Fruit fly (Drosophila melanogaster): Measurements from ENCODE around the gene Lectin-galC1.
A peak's percentile ranks its signal among the peaks of the same experiment; 100 is the strongest.

Gene Lectin-galC1

dm6 chr2L:19393703-19394210, 23.5 kb upstream of the Lectin-galC1 start, which contains the start of gene CG31798 (continued):
- TF ChIP-seq CG18262 (tag; optimal IDR thresholded peaks at IDR 0.05) (no peak), pfk (GFP tag; optimal IDR thresholded peaks at IDR 0.05) (no peak), CG17359 (tag; optimal IDR thresholded peaks at IDR 0.05) (no peak), Mes4 (GFP tag; optimal IDR thresholded peaks at IDR 0.05) (no peak), HmgD (GFP tag; optimal IDR thresholded peaks at IDR 0.05) (peak; percentile 47), CG1792 (GFP tag; optimal IDR thresholded peaks at IDR 0.05) (no peak), Mad (GFP tag; optimal IDR thresholded peaks at IDR 0.05) (no peak), fd102C (GFP tag; optimal IDR thresholded peaks at IDR 0.05) (no peak), pnt (GFP tag; optimal IDR thresholded peaks at IDR 0.05) (no peak), CG7271 (tag; optimal IDR thresholded peaks at IDR 0.05) (no peak), CG32772 (GFP tag; IDR thresholded peaks at IDR 0.05) (no peak), Lhr (GFP tag; optimal IDR thresholded peaks at IDR 0.05) (no peak), Nf-YA (GFP tag; IDR thresholded peaks at IDR 0.05) (no peak), CG6791 (GFP tag; IDR thresholded peaks at IDR 0.05; ENCODE audit: partially characterized antibody) (no peak), CG6854 (GFP tag; optimal IDR thresholded peaks at IDR 0.05) (no peak), hth (optimal IDR thresholded peaks at IDR 0.05) (no peak), abd-A (tag; optimal IDR thresholded peaks at IDR 0.05) (no peak), luna (GFP tag; optimal IDR thresholded peaks at IDR 0.05) (no peak), CG13894 (tag; optimal IDR thresholded peaks at IDR 0.05) (peak; percentile 34), CG2199 (GFP tag; IDR thresholded peaks at IDR 0.05) (peak; percentile 87; the same call in 2 of the 3 replicates), pzg (GFP tag; optimal IDR thresholded peaks at IDR 0.05) (peak; percentile 14), CG7786 (GFP tag; optimal IDR thresholded peaks at IDR 0.05) (no peak), insv (GFP tag; optimal IDR thresholded peaks at IDR 0.05) (no peak), sd (tag; optimal IDR thresholded peaks at IDR 0.05) (no peak), br (optimal IDR thresholded peaks at IDR 0.05) (no peak), CG12071 (GFP tag; optimal IDR thresholded peaks at IDR 0.05) (no peak), chif (GFP tag; optimal IDR thresholded peaks at IDR 0.05) (no peak), nom (GFP tag; optimal IDR thresholded peaks at IDR 0.05) (no peak), mirr (GFP tag; optimal IDR thresholded peaks at IDR 0.05) (no peak), klu (GFP tag; IDR thresholded peaks at IDR 0.05) (no peak), ase (GFP tag; IDR thresholded peaks at IDR 0.05) (no peak), chm (GFP tag; IDR thresholded peaks at IDR 0.05) (no peak), dan (GFP tag; IDR thresholded peaks at IDR 0.05) (no peak), Chrac-16 (GFP tag; optimal IDR thresholded peaks at IDR 0.05) (no peak), trem (tag; optimal IDR thresholded peaks at IDR 0.05) (peak; percentile 11), CG15073 (GFP tag; optimal IDR thresholded peaks at IDR 0.05) (no peak), ato (GFP tag; IDR thresholded peaks at IDR 0.05; ENCODE audit: partially characterized antibody) (no peak), Hr78 (GFP tag; optimal IDR thresholded peaks at IDR 0.05) (no peak), CG3995 (GFP tag; optimal IDR thresholded peaks at IDR 0.05) (no peak), CG10462 (GFP tag; optimal IDR thresholded peaks at IDR 0.05) (no peak), CG17186 (GFP tag; optimal IDR thresholded peaks at IDR 0.05) (no peak), CG6689 (GFP tag; IDR thresholded peaks at IDR 0.05) (no peak), maf-S (GFP tag; optimal IDR thresholded peaks at IDR 0.05) (no peak), CG6654 (GFP tag; optimal IDR thresholded peaks at IDR 0.05) (peak; percentile 99), trh (GFP tag; optimal IDR thresholded peaks at IDR 0.05) (no peak), gfzf (GFP tag; optimal IDR thresholded peaks at IDR 0.05) (no peak), ERR (GFP tag; optimal IDR thresholded peaks at IDR 0.05) (no peak), scrt (GFP tag; optimal IDR thresholded peaks at IDR 0.05) (peak; percentile 8), CG11247 (GFP tag; IDR thresholded peaks at IDR 0.05) (no peak), CG2129 (GFP tag; IDR thresholded peaks at IDR 0.05; ENCODE audit: partially characterized antibody) (no peak), YL-1 (GFP tag; optimal IDR thresholded peaks at IDR 0.05) (no peak), Taf1 (GFP tag; IDR thresholded peaks at IDR 0.05) (no peak)

Measured in whole organism, embryonic.